Worm (Caenorhabditis elegans) whole organism, early embryonic: ENCODE data around the gene tni-4.

Experiments
- ama-1 ChIP-seq: fragments of 150-350 bp; optimal IDR thresholded peaks from 2 replicates; lab custom pipeline; 2014
- flt-1 ChIP-seq: fragments of 200-800 bp; sonication (Bioruptor generic); IDR thresholded peaks from 2 replicates; pipeline ENCODE4 v1.3.6; 2022; ENCODE audit warnings: missing genetic modification characterization, missing compliant biosample characterization
- hmg-4 ChIP-seq: fragments of 200-800 bp; sonication (Bioruptor generic); optimal IDR thresholded peaks from 2 replicates; lab custom pipeline; 2018; ENCODE audit warnings: mild to moderate bottlenecking, missing genetic modification characterization, missing compliant biosample characterization
- tbx-11 ChIP-seq: fragments of 200-800 bp; sonication (Bioruptor generic); IDR thresholded peaks from 2 replicates; pipeline ENCODE4 v1.3.6; 2022; ENCODE audit warnings: missing genetic modification characterization, missing compliant biosample characterization

DNA sequence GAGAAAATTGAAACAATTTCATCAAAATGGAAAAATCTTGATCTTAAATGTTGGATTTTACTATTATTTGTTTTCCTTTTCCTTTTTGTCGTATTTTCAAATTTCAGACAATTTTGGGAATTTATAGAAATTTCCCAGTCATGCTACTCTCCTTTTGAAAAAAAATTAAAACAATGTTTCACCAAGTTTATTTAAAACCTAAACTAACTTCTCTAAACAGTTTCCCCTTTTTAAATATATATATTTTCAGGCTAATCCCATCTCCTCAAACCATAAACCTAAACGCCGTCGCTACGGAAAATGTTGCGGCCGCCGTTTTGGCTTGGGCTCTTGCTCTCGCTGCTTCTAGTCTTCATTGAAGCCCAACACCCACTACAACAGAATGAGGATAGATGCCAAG is 31.4 kb upstream of the tni-4 start, which contains the start of gene lam-1:
- no peak for TF ChIP-seq ama-1
- no peak for TF ChIP-seq hmg-4 (GFP tag; lab: Kevin White, UChicago)
- no peak for TF ChIP-seq tbx-11
- TF ChIP-seq flt-1 (GFP tag; lab: Robert Waterston, UW): no peak
